Worm (Caenorhabditis elegans): Measurements from ENCODE around the gene C29F5.8.

ce11 chrII:6290047-6290582, 16.1 kb upstream of the C29F5.8 start, which contains the start of gene upb-1:
- TF ChIP-seq ceh-82 (tag; optimal IDR thresholded peaks at IDR 0.05) (no peak), ama-1 (optimal IDR thresholded peaks at IDR 0.05) (no peak), crh-2 (tag; optimal IDR thresholded peaks at IDR 0.05) (no peak), unc-55 (GFP tag; optimal IDR thresholded peaks at IDR 0.05) (no peak), dmd-4 (tag; optimal IDR thresholded peaks at IDR 0.05) (no peak), ztf-11 (tag; optimal IDR thresholded peaks at IDR 0.05) (no peak), nhr-237 (tag; optimal IDR thresholded peaks at IDR 0.05) (no peak), skn-1 (tag; optimal IDR thresholded peaks at IDR 0.05) (no peak), nhr-11 (tag; optimal IDR thresholded peaks at IDR 0.05) (no peak), ceh-16 (tag; optimal IDR thresholded peaks at IDR 0.05) (no peak)

Measured in whole organism, L2 larva.